Fruit fly (Drosophila melanogaster) whole organism, adult: ENCODE results near the gene gce.

Source experiments
- Mnt ChIP-seq: fragments of 200-800 bp; sonication (Bioruptor generic); optimal IDR thresholded peaks from 2 replicates; lab custom pipeline; 2016; ENCODE audit warnings: missing biosample characterization, mild to moderate bottlenecking, missing genetic modification characterization
- bab1 ChIP-seq: fragments of 200-800 bp; sonication (Bioruptor generic); optimal IDR thresholded peaks from 3 replicates; lab custom pipeline; 2019; ENCODE audit warnings: missing biosample characterization, mild to moderate bottlenecking, missing genetic modification characterization, moderate library complexity
- toe ChIP-seq: fragments of 200-800 bp; sonication (Bioruptor generic); optimal IDR thresholded peaks from 2 replicates; lab custom pipeline; 2016; ENCODE audit warnings: missing biosample characterization, missing genetic modification characterization

- TF ChIP-seq bab1 (GFP tag; lab: Kevin White, UChicago) (no peak), toe (GFP tag; lab: Kevin White, UChicago) (no peak), Mnt (no peak)
These were observed at the start of gene gce for dm6 chrX:15296969-15297816.
